Worm (Caenorhabditis elegans): ENCODE results near the gene grl-3.

grl-3 gene

DNA sequence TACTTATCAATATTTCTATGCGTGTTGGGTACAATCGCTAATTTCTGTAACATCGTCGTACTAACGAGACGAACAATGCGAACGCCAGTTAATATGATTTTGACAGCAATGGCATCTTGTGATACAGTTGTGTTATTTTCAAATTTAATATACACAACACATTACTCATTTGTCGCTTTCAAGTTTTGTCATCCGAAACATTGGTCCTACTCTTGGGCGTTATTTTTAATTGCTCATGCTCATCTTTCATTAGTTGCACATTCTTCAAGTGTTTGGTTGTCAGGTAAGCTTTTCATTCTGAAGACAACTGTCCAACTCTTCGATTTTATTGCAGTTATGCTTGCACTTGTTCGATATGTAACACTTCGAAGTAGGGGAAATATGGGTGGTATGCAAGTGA lies 27.9 kb downstream of the grl-3 start:
- no peak for TF ChIP-seq ceh-44 (GFP tag; IDR thresholded peaks at IDR 0.05)
- peak in 1 of 2 experiments; percentile 94 for TF ChIP-seq unc-62 (GFP tag; optimal IDR thresholded peaks at IDR 0.05 in 1 of 2)
- no peak for TF ChIP-seq unc-62 (tag; optimal IDR thresholded peaks at IDR 0.05)

ce11 chrV:11443503-11443902 lies 32.2 kb downstream of the grl-3 start, which contains the start of gene F57B7.2:
F57B7.2 (minus strand) TSS chrV:11443603.
- TF ChIP-seq dmd-8 (GFP tag; IDR thresholded peaks at IDR 0.05) (no peak), ZK546.5 (tag; optimal IDR thresholded peaks at IDR 0.05) (no peak), lsy-2 (tag; optimal IDR thresholded peaks at IDR 0.05) (peak in 1 of 2 experiments; percentile 20)

DNA sequence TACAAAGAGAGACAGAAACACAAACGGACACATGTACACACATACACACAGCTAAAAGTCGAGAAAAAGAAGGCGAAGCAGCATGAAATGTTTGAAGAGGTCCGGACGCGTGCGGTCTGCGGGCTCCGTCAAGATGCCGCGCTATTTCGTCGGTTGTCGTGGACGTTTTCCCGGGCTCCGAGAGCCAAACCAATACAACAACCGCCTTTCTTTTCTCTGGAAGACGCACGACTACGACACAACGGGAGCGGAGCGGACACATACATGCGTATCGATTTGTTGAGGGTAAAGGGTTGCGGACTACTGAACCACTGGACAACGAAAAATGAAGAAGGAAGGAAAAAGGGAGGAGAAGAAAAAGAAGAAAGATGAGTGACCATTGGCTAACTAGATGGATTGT lies 34.1 kb downstream of the grl-3 start:
- TF ChIP-seq hlh-30 (tag; optimal IDR thresholded peaks at IDR 0.05; ENCODE audit: insufficient read depth) (peak; percentile 7), hlh-11 (tag; optimal IDR thresholded peaks at IDR 0.05) (peak; percentile 5), rbr-2 (tag; optimal IDR thresholded peaks at IDR 0.05) (peak; percentile 44), ceh-62 (tag; optimal IDR thresholded peaks at IDR 0.05) (no peak), duxl-1 (tag; optimal IDR thresholded peaks at IDR 0.05; ENCODE audit: poor library complexity) (no peak), aha-1 (tag) (peak; percentile 96), set-16 (GFP tag; IDR thresholded peaks at IDR 0.05) (peak; percentile 60; the same call in 1 of the 2 replicates), mdl-1 (tag; optimal IDR thresholded peaks at IDR 0.05) (peak in 1 of 2 experiments; percentile 56), nhr-102 (tag; optimal IDR thresholded peaks at IDR 0.05) (no peak), ceh-28 (tag; optimal IDR thresholded peaks at IDR 0.05) (peak; percentile 56), nhr-48 (tag; optimal IDR thresholded peaks at IDR 0.05) (no peak), egl-43 (GFP tag; IDR thresholded peaks at IDR 0.05) (0 out of 2 replicates have a peak, but pooled peaks have one; percentile 55), ces-1 (GFP tag; optimal IDR thresholded peaks at IDR 0.05) (no peak), pqm-1 (tag; optimal IDR thresholded peaks at IDR 0.05) (no peak), gei-8 (GFP tag; optimal IDR thresholded peaks at IDR 0.05) (no peak), dve-1 (tag; optimal IDR thresholded peaks at IDR 0.05; ENCODE audit: insufficient read depth) (no peak), fkh-10 (GFP tag; optimal IDR thresholded peaks at IDR 0.05) (peak; percentile 72), hmg-1.1 (GFP tag; IDR thresholded peaks at IDR 0.05) (peak; percentile 63), ama-1 (optimal IDR thresholded peaks at IDR 0.05) (no peak), hif-1 (tag; optimal IDR thresholded peaks at IDR 0.05) (peak in 1 of 2 experiments; percentile 18)

- TF ChIP-seq attf-4 (tag; optimal IDR thresholded peaks at IDR 0.05): no peak
- no peak for TF ChIP-seq nhr-48 (tag; optimal IDR thresholded peaks at IDR 0.05)
- TF ChIP-seq sdz-12 (GFP tag; optimal IDR thresholded peaks at IDR 0.05): no peak
- TF ChIP-seq jun-1 (tag; optimal IDR thresholded peaks at IDR 0.05): no peak
- TF ChIP-seq F44E2.7 (GFP tag; IDR thresholded peaks at IDR 0.05): no peak
- no peak for TF ChIP-seq snpc-1.2 (GFP tag; IDR thresholded peaks at IDR 0.05)
- TF ChIP-seq daf-19 (GFP tag; conservative IDR thresholded peaks at IDR 0.05): no peak
- no peak for TF ChIP-seq set-16 (GFP tag; IDR thresholded peaks at IDR 0.05)
- no peak for TF ChIP-seq zip-2 (tag; optimal IDR thresholded peaks at IDR 0.05)
- TF ChIP-seq daf-8 (GFP tag; IDR thresholded peaks at IDR 0.05): no peak
- no peak for TF ChIP-seq lim-7 (GFP tag; IDR thresholded peaks at IDR 0.05)
- no peak for TF ChIP-seq nhr-11 (tag; optimal IDR thresholded peaks at IDR 0.05)
- TF ChIP-seq lin-38 (GFP tag; IDR thresholded peaks at IDR 0.05): no peak
- TF ChIP-seq mep-1 (tag; optimal IDR thresholded peaks at IDR 0.05): no peak
- no peak for TF ChIP-seq dmd-6 (GFP tag; IDR thresholded peaks at IDR 0.05)
- no peak for TF ChIP-seq cey-2 (tag; optimal IDR thresholded peaks at IDR 0.05; ENCODE audit: borderline replicate concordance, insufficient read depth)
- no peak for TF ChIP-seq vab-7 (GFP tag; IDR thresholded peaks at IDR 0.05)
- no peak for TF ChIP-seq egl-27 (tag; optimal IDR thresholded peaks at IDR 0.05)
- TF ChIP-seq ztf-11 (tag; optimal IDR thresholded peaks at IDR 0.05): no peak
Observed at ce11 chrV:11446297-11446696, 35.0 kb downstream of the grl-3 start, which contains the start of gene mig-17. mig-17 (plus strand) TSS chrV:11446685.
